Fruit fly (Drosophila melanogaster) whole organism, embryonic: Measurements from ENCODE around the gene Rab30.

Experiments
- Ada2b ChIP-seq: fragments of 200-800 bp; sonication (Bioruptor generic); IDR thresholded peaks from 2 replicates; pipeline ENCODE4 v1.3.6; 2022; ENCODE audit warnings: missing biosample characterization, missing genetic modification characterization
- Awh ChIP-seq: fragments of 200-800 bp; sonication (Bioruptor generic); IDR thresholded peaks from 2 replicates; pipeline ENCODE4, ENCODE4 v1.3.6; 2022; ENCODE audit warnings: missing biosample characterization, missing genetic modification characterization
- CG11093 ChIP-seq: fragments of 200-800 bp; sonication (Bioruptor generic); IDR thresholded peaks from 3 replicates; pipeline ENCODE4 v1.3.6; 2022; ENCODE audit warnings: missing biosample characterization, missing genetic modification characterization
- CG11247 ChIP-seq: fragments of 200-800 bp; sonication (Bioruptor generic); IDR thresholded peaks from 2 replicates; pipeline ENCODE4 v1.3.6; 2022; ENCODE audit warnings: missing biosample characterization, missing genetic modification characterization
- CG11456 ChIP-seq: fragments of 200-800 bp; sonication (Bioruptor generic); IDR thresholded peaks from 3 replicates; pipeline ENCODE4 v1.3.6; 2022; ENCODE audit warnings: missing biosample characterization, missing genetic modification characterization
- CG12659 ChIP-seq: fragments of 200-800 bp; sonication (Bioruptor generic); optimal IDR thresholded peaks from 3 replicates; lab custom pipeline; 2017; ENCODE audit warnings: mild to moderate bottlenecking, missing biosample characterization, missing genetic modification reagents, missing genetic modification characterization
- CG13424 ChIP-seq: fragments of 200-800 bp; sonication (Bioruptor generic); optimal IDR thresholded peaks from 2 replicates; lab custom pipeline; 2019; ENCODE audit warnings: missing biosample characterization, mild to moderate bottlenecking, missing genetic modification characterization, moderate library complexity
- CG13624 ChIP-seq: fragments of 200-800 bp; sonication (Bioruptor generic); optimal IDR thresholded peaks from 2 replicates; lab custom pipeline; 2016; ENCODE audit warnings: missing biosample characterization, missing genetic modification characterization
- CG15011 ChIP-seq: fragments of 200-800 bp; sonication (Bioruptor generic); optimal IDR thresholded peaks from 3 replicates; lab custom pipeline; 2018; ENCODE audit warnings: missing biosample characterization, mild to moderate bottlenecking, missing genetic modification characterization
- CG1529 ChIP-seq: fragments of 200-800 bp; sonication (Bioruptor generic); optimal IDR thresholded peaks from 3 replicates; lab custom pipeline; 2018; ENCODE audit warnings: missing biosample characterization, missing genetic modification characterization
- CG15601 ChIP-seq: fragments of 200-800 bp; sonication (Bioruptor generic); optimal IDR thresholded peaks from 3 replicates; lab custom pipeline; 2019; ENCODE audit warnings: missing biosample characterization, mild to moderate bottlenecking, missing genetic modification characterization, moderate library complexity
- CG16779 ChIP-seq: fragments of 200-800 bp; sonication (Bioruptor generic); IDR thresholded peaks from 2 replicates; pipeline ENCODE4 v1.3.6; 2022; ENCODE audit warnings: missing biosample characterization, missing genetic modification characterization
- CG16863 ChIP-seq: fragments of 200-800 bp; sonication (Bioruptor generic); optimal IDR thresholded peaks from 3 replicates; lab custom pipeline; 2016; ENCODE audit warnings: missing biosample characterization, missing genetic modification characterization
- CG17359 ChIP-seq: fragments of 200-800 bp; sonication (Bioruptor generic); optimal IDR thresholded peaks from 3 replicates; lab custom pipeline; 2018; ENCODE audit warnings: missing biosample characterization, mild to moderate bottlenecking, missing genetic modification characterization, moderate library complexity
- CG17802 ChIP-seq: fragments of 200-800 bp; sonication (Bioruptor generic); optimal IDR thresholded peaks from 2 replicates; lab custom pipeline; 2018; ENCODE audit warnings: missing biosample characterization, mild to moderate bottlenecking, missing genetic modification characterization, moderate library complexity
- CG18764 ChIP-seq: fragments of 200-800 bp; sonication (Bioruptor generic); optimal IDR thresholded peaks from 3 replicates; lab custom pipeline; 2016; ENCODE audit warnings: missing biosample characterization, missing genetic modification characterization
- CG31388 ChIP-seq: fragments of 200-800 bp; sonication (Bioruptor generic); optimal IDR thresholded peaks from 2 replicates; lab custom pipeline; 2016; ENCODE audit warnings: missing biosample characterization, missing genetic modification characterization
- CG3726 ChIP-seq: fragments of 200-800 bp; sonication (Bioruptor generic); IDR thresholded peaks from 3 replicates; pipeline ENCODE4, ENCODE4 v1.3.6; 2022; ENCODE audit warnings: missing biosample characterization, missing genetic modification characterization
- CG8089 ChIP-seq: fragments of 200-800 bp; sonication (Bioruptor generic); optimal IDR thresholded peaks from 3 replicates; lab custom pipeline; 2016; ENCODE audit warnings: missing biosample characterization, missing genetic modification characterization
- CG8924 ChIP-seq: fragments of 200-800 bp; optimal IDR thresholded peaks from 3 replicates; lab custom pipeline; 2019; ENCODE audit warnings: missing biosample characterization, mild to moderate bottlenecking, missing genetic modification characterization, moderate library complexity
- CG9876 ChIP-seq: fragments of 200-800 bp; sonication (Bioruptor generic); optimal IDR thresholded peaks from 2 replicates; lab custom pipeline; 2016; ENCODE audit warnings: missing biosample characterization, missing genetic modification characterization
- CrebB ChIP-seq: fragments of 200-800 bp; sonication (Bioruptor generic); optimal IDR thresholded peaks from 3 replicates; lab custom pipeline; 2018; ENCODE audit warnings: missing biosample characterization, mild to moderate bottlenecking, missing genetic modification characterization
- D19A ChIP-seq: fragments of 200-800 bp; optimal IDR thresholded peaks from 3 replicates; lab custom pipeline; 2019; ENCODE audit warnings: missing biosample characterization, mild to moderate bottlenecking, missing genetic modification characterization, moderate library complexity
- Dfd ChIP-seq, 2 experiments: fragments of >200 bp; optimal IDR thresholded peaks; 2 replicates each; lab custom pipeline; 2017; ENCODE audit warnings: missing biosample characterization in 2 of 2, missing genetic modification characterization in 2 of 2
- Dip2 ChIP-seq: fragments of 200-800 bp; sonication (Bioruptor generic); IDR thresholded peaks from 2 replicates; pipeline ENCODE4 v1.3.6; 2022; ENCODE audit warnings: missing biosample characterization, missing genetic modification characterization
- Dip3 ChIP-seq: fragments of 200-800 bp; sonication (Bioruptor generic); optimal IDR thresholded peaks from 3 replicates; lab custom pipeline; 2016; ENCODE audit warnings: missing biosample characterization, missing genetic modification characterization
- Dll ChIP-seq: fragments of 200-800 bp; sonication (Bioruptor generic); IDR thresholded peaks from 4 replicates; pipeline ENCODE4 v1.3.6; 2022; ENCODE audit warnings: missing biosample characterization, missing genetic modification characterization; ENCODE audit not compliant: partially characterized antibody
- Ets65A ChIP-seq: fragments of 200-800 bp; sonication (Bioruptor generic); peaks from one replicate; lab custom pipeline; 2016; ENCODE audit warnings: missing biosample characterization, missing genetic modification characterization
- HLH4C ChIP-seq: fragments of 200-800 bp; sonication (Bioruptor generic); IDR thresholded peaks from 3 replicates; pipeline ENCODE4 v1.3.6; 2022; ENCODE audit warnings: missing biosample characterization, missing genetic modification characterization; ENCODE audit not compliant: partially characterized antibody
- Kr ChIP-seq: fragments of 200-800 bp; sonication (Bioruptor generic); optimal IDR thresholded peaks from 2 replicates; lab custom pipeline; 2017; ENCODE audit warnings: missing biosample characterization, mild to moderate bottlenecking, missing genetic modification characterization
- Lim3 ChIP-seq: fragments of 200-800 bp; sonication (Bioruptor generic); IDR thresholded peaks from 2 replicates; pipeline ENCODE4 v1.3.6; 2022; ENCODE audit warnings: missing biosample characterization, missing genetic modification characterization
- Opbp ChIP-seq: fragments of 200-800 bp; sonication (Bioruptor generic); IDR thresholded peaks from 3 replicates; pipeline ENCODE4 v1.3.6; 2022; ENCODE audit warnings: missing biosample characterization, missing genetic modification characterization; ENCODE audit not compliant: partially characterized antibody
- Vsx1 ChIP-seq: fragments of 200-800 bp; sonication (Bioruptor generic); optimal IDR thresholded peaks from 2 replicates; lab custom pipeline; 2017; ENCODE audit warnings: missing biosample characterization, mild to moderate bottlenecking, missing genetic modification characterization, missing genetic modification reagents
- ab ChIP-seq: fragments of 200-800 bp; sonication (Bioruptor generic); optimal IDR thresholded peaks from 2 replicates; lab custom pipeline; 2016; ENCODE audit warnings: missing biosample characterization, missing genetic modification characterization
- al ChIP-seq: fragments of 200-800 bp; sonication (Bioruptor generic); IDR thresholded peaks from 2 replicates; pipeline ENCODE4 v1.3.6; 2022; ENCODE audit warnings: missing biosample characterization, missing genetic modification characterization
- cas ChIP-seq: fragments of 200-800 bp; sonication (Bioruptor generic); IDR thresholded peaks from 2 replicates; pipeline ENCODE4 v1.3.6; 2022; ENCODE audit warnings: missing biosample characterization, missing genetic modification characterization
- cwo ChIP-seq: fragments of 200-800 bp; sonication (Bioruptor generic); optimal IDR thresholded peaks from 3 replicates; lab custom pipeline; 2017; ENCODE audit warnings: missing biosample characterization, missing genetic modification characterization, mild to moderate bottlenecking, moderate library complexity, missing genetic modification reagents
- ems ChIP-seq: fragments of 200-800 bp; sonication (Bioruptor generic); optimal IDR thresholded peaks from 3 replicates; lab custom pipeline; 2016; ENCODE audit warnings: missing biosample characterization, missing genetic modification characterization
- jumu ChIP-seq: fragments of 200-800 bp; sonication (Bioruptor generic); optimal IDR thresholded peaks from 3 replicates; lab custom pipeline; 2016; ENCODE audit warnings: missing biosample characterization, missing genetic modification characterization
- lilli ChIP-seq: fragments of 200-800 bp; sonication (Bioruptor generic); optimal IDR thresholded peaks from 3 replicates; lab custom pipeline; 2016; ENCODE audit warnings: missing biosample characterization, missing genetic modification characterization
- pita ChIP-seq: fragments of 200-800 bp; sonication (Bioruptor generic); optimal IDR thresholded peaks from 2 replicates; lab custom pipeline; 2017; ENCODE audit warnings: missing biosample characterization, mild to moderate bottlenecking, missing genetic modification characterization
- pros ChIP-seq: fragments of 200-800 bp; sonication (Bioruptor generic); optimal IDR thresholded peaks from 3 replicates; lab custom pipeline; 2019; ENCODE audit warnings: missing biosample characterization, mild to moderate bottlenecking, missing genetic modification characterization, moderate library complexity
- rib ChIP-seq: fragments of 200-800 bp; sonication (Bioruptor generic); IDR thresholded peaks from 2 replicates; pipeline ENCODE4 v1.3.6; 2022; ENCODE audit warnings: missing biosample characterization, missing genetic modification characterization
- schlank ChIP-seq: fragments of 200-800 bp; sonication (Bioruptor generic); optimal IDR thresholded peaks from 2 replicates; lab custom pipeline; 2018; ENCODE audit warnings: missing biosample characterization, mild to moderate bottlenecking, missing genetic modification characterization
- sisA ChIP-seq: fragments of 200-800 bp; sonication (Bioruptor generic); IDR thresholded peaks from 2 replicates; pipeline ENCODE4 v1.3.6; 2022; ENCODE audit warnings: missing biosample characterization, missing genetic modification characterization
- sna ChIP-seq: fragments of 200-800 bp; sonication (Bioruptor generic); IDR thresholded peaks from 2 replicates; pipeline ENCODE4 v1.3.6; 2022; ENCODE audit warnings: missing biosample characterization, missing genetic modification characterization; ENCODE audit not compliant: partially characterized antibody
- sob ChIP-seq: fragments of 200-800 bp; sonication (Bioruptor generic); IDR thresholded peaks from 2 replicates; pipeline ENCODE4 v1.3.6; 2022; ENCODE audit warnings: missing biosample characterization, missing genetic modification characterization
- twi ChIP-seq: fragments of 200-800 bp; optimal IDR thresholded peaks from 2 replicates; lab custom pipeline; 2019; ENCODE audit warnings: missing biosample characterization, mild to moderate bottlenecking, missing genetic modification characterization, moderate library complexity
- wdn ChIP-seq: fragments of 200-800 bp; sonication (Bioruptor generic); IDR thresholded peaks from 2 replicates; pipeline ENCODE4 v1.3.6; 2022; ENCODE audit warnings: missing biosample characterization, missing genetic modification characterization
- zen2 ChIP-seq: fragments of 200-800 bp; sonication (Bioruptor generic); IDR thresholded peaks from 3 replicates; pipeline ENCODE4 v1.3.6; 2022; ENCODE audit warnings: missing biosample characterization, missing genetic modification characterization; ENCODE audit not compliant: partially characterized antibody

Rab30 gene

dm6 chr2L:7049009-7049647 lies 16.7 kb upstream of the Rab30 start (continued):
- TF ChIP-seq HLH4C (GFP tag; lab: Robert Waterston, UW): peak; percentile 100
- TF ChIP-seq CG8924 (tag; lab: Kevin White, UChicago): peak; percentile 42
- peak; percentile 91 for TF ChIP-seq sna (GFP tag; lab: Robert Waterston, UW)
- no peak for TF ChIP-seq CG12659
- TF ChIP-seq pita (GFP tag; lab: Kevin White, UChicago): no peak
- TF ChIP-seq CrebB (tag; lab: Kevin White, UChicago): peak; percentile 62
- no peak for TF ChIP-seq CG15601 (tag; lab: Kevin White, UChicago)
- no peak for TF ChIP-seq CG13424 (tag; lab: Kevin White, UChicago)
- no peak for TF ChIP-seq CG9876 (GFP tag; lab: Kevin White, UChicago)

dm6 chr2L:7047703-7048102 lies 15.3 kb upstream of the Rab30 start:
- no peak for TF ChIP-seq D19A (tag; lab: Kevin White, UChicago)
- no peak for TF ChIP-seq wdn (GFP tag; lab: Robert Waterston, UW)
- peak; percentile 23 for TF ChIP-seq lilli (GFP tag; lab: Kevin White, UChicago)
- peak; percentile 47; the same call in 1 of the 2 replicates for TF ChIP-seq rib
- TF ChIP-seq Dip2 (GFP tag; lab: Robert Waterston, UW): no peak
- TF ChIP-seq CG17359: no peak
- TF ChIP-seq Ada2b (GFP tag; lab: Robert Waterston, UW): no peak
- TF ChIP-seq sisA (GFP tag; lab: Robert Waterston, UW): no peak
- no peak for TF ChIP-seq zen2 (GFP tag; lab: Robert Waterston, UW)
- TF ChIP-seq CG15011 (GFP tag; lab: Kevin White, UChicago): no peak
- TF ChIP-seq CG17802 (tag; lab: Kevin White, UChicago): no peak
- no peak for TF ChIP-seq Vsx1 (GFP tag; lab: Kevin White, UChicago)
- TF ChIP-seq Dll: no peak
- no peak for TF ChIP-seq Awh (GFP tag; lab: Robert Waterston, UW)
- TF ChIP-seq CG16863 (GFP tag; lab: Kevin White, UChicago): no peak
- 0 out of 2 replicates have a peak, but pooled peaks have one; percentile 11 for TF ChIP-seq cas (GFP tag; lab: Robert Waterston, UW)
- TF ChIP-seq ab: no peak
- TF ChIP-seq CG18764 (GFP tag; lab: Kevin White, UChicago): no peak
- TF ChIP-seq CG3726 (GFP tag; lab: Robert Waterston, UW): no peak
- no peak for TF ChIP-seq Dfd (GFP tag; optimal IDR thresholded peaks at IDR 0.05; lab: Kevin White, UChicago)
- TF ChIP-seq CG31388 (GFP tag; lab: Kevin White, UChicago): no peak
- TF ChIP-seq Ets65A (GFP tag; lab: Kevin White, UChicago): no peak
- TF ChIP-seq sob: peak; percentile 44; the same call in 1 of the 2 replicates
- TF ChIP-seq CG13624 (GFP tag; lab: Kevin White, UChicago): no peak
- TF ChIP-seq ems (GFP tag; lab: Kevin White, UChicago): no peak
- peak; percentile 28; the same call in 1 of the 2 replicates for TF ChIP-seq al (GFP tag; lab: Robert Waterston, UW)
- TF ChIP-seq pros (GFP tag; lab: Kevin White, UChicago): no peak
- no peak for TF ChIP-seq CG1529 (GFP tag; lab: Kevin White, UChicago)
- no peak for TF ChIP-seq Opbp (GFP tag; lab: Robert Waterston, UW)
- peak; percentile 19 for TF ChIP-seq Dip3 (GFP tag; lab: Kevin White, UChicago)
- peak; percentile 4 for TF ChIP-seq schlank (tag; lab: Kevin White, UChicago)
- no peak for TF ChIP-seq CG11247 (GFP tag; lab: Robert Waterston, UW)
- no peak for TF ChIP-seq Kr (GFP tag; lab: Kevin White, UChicago)
- TF ChIP-seq Lim3 (GFP tag; lab: Robert Waterston, UW): no peak
- no peak for TF ChIP-seq jumu
- TF ChIP-seq twi: no peak
- no peak for TF ChIP-seq cwo (GFP tag; lab: Kevin White, UChicago)
- no peak for TF ChIP-seq CG16779 (GFP tag; lab: Robert Waterston, UW)
- peak; percentile 40; the same call in 1 of the 3 replicates for TF ChIP-seq CG11456
- no peak for TF ChIP-seq CG11093 (GFP tag; lab: Robert Waterston, UW)
- no peak for TF ChIP-seq CG8089
